Worm (Caenorhabditis elegans) whole organism, late embryonic: ENCODE results near the gene Y32B12B.2.

Experiments used
- C08G9.2 ChIP-seq: sonication (generic microtip); optimal IDR thresholded peaks from 2 replicates; lab custom pipeline; 2016; ENCODE audit warnings: mild to moderate bottlenecking, missing genetic modification characterization, moderate library complexity, missing compliant biosample characterization
- K02D7.2 ChIP-seq: sonication (generic microtip); optimal IDR thresholded peaks from 2 replicates; lab custom pipeline; 2017; ENCODE audit warnings: mild to moderate bottlenecking, missing genetic modification characterization, missing compliant biosample characterization
- K09A11.1 ChIP-seq: sonication (generic microtip); optimal IDR thresholded peaks from 2 replicates; lab custom pipeline; 2017; ENCODE audit warnings: antibody characterized with exemption, mild to moderate bottlenecking, missing genetic modification characterization, missing compliant biosample characterization; ENCODE audit not compliant: insufficient read depth
- T23F11.4 ChIP-seq: fragments of 200-800 bp; sonication (Bioruptor generic); optimal IDR thresholded peaks from 2 replicates; lab custom pipeline; 2018; ENCODE audit warnings: mild to moderate bottlenecking, missing genetic modification characterization, missing compliant biosample characterization
- Y22D7AL.16 ChIP-seq: sonication (generic microtip); optimal IDR thresholded peaks from 2 replicates; lab custom pipeline; 2016; ENCODE audit warnings: missing genetic modification characterization, missing compliant biosample characterization
- ahr-1 ChIP-seq: sonication (generic microtip); optimal IDR thresholded peaks from 2 replicates; lab custom pipeline; 2016; ENCODE audit warnings: missing genetic modification characterization, missing compliant biosample characterization
- ceh-18 ChIP-seq: sonication (generic microtip); optimal IDR thresholded peaks from 2 replicates; lab custom pipeline; 2016; ENCODE audit warnings: missing genetic modification characterization, missing compliant biosample characterization
- ceh-2 ChIP-seq: sonication (generic microtip); optimal IDR thresholded peaks from 2 replicates; lab custom pipeline; 2016; ENCODE audit warnings: missing genotype, missing genetic modification characterization, missing compliant biosample characterization
- ceh-24 ChIP-seq: sonication (generic microtip); optimal IDR thresholded peaks from 2 replicates; lab custom pipeline; 2016; ENCODE audit warnings: mild to moderate bottlenecking, missing genetic modification characterization, missing compliant biosample characterization
- ceh-31 ChIP-seq: sonication (generic microtip); optimal IDR thresholded peaks from 2 replicates; lab custom pipeline; 2016; ENCODE audit warnings: missing genetic modification characterization, missing compliant biosample characterization
- ceh-48 ChIP-seq: sonication (generic microtip); optimal IDR thresholded peaks from 2 replicates; lab custom pipeline; 2016; ENCODE audit warnings: missing genetic modification characterization, inconsistent platforms, missing compliant biosample characterization
- ceh-6 ChIP-seq: fragments of 200-800 bp; sonication (Bioruptor generic); optimal IDR thresholded peaks from 2 replicates; lab custom pipeline; 2018; ENCODE audit warnings: mild to moderate bottlenecking, missing genetic modification characterization, missing compliant biosample characterization
- che-1 ChIP-seq: sonication (generic microtip); optimal IDR thresholded peaks from 2 replicates; lab custom pipeline; 2016; ENCODE audit warnings: mild to moderate bottlenecking, missing genetic modification characterization, missing compliant biosample characterization
- dmd-4 ChIP-seq: sonication (generic microtip); optimal IDR thresholded peaks from 2 replicates; lab custom pipeline; 2016; ENCODE audit warnings: borderline replicate concordance, missing genetic modification characterization, missing compliant biosample characterization
- elt-2 ChIP-seq: sonication (generic microtip); optimal IDR thresholded peaks from 2 replicates; lab custom pipeline; 2016; ENCODE audit warnings: missing genetic modification reagents, missing genetic modification characterization, missing compliant biosample characterization
- elt-4 ChIP-seq: sonication (generic microtip); optimal IDR thresholded peaks from 2 replicates; lab custom pipeline; 2016; ENCODE audit warnings: missing genetic modification characterization, missing compliant biosample characterization
- ets-4 ChIP-seq: sonication (generic microtip); optimal IDR thresholded peaks from 2 replicates; lab custom pipeline; 2016; ENCODE audit warnings: missing genetic modification characterization, missing compliant biosample characterization
- fax-1 ChIP-seq: sonication (generic microtip); optimal IDR thresholded peaks from 2 replicates; lab custom pipeline; 2016; ENCODE audit warnings: missing genotype, missing genetic modification characterization, missing compliant biosample characterization
- hlh-13 ChIP-seq: fragments of 200-800 bp; sonication (Bioruptor generic); optimal IDR thresholded peaks from 2 replicates; lab custom pipeline; 2018; ENCODE audit warnings: mild to moderate bottlenecking, missing genetic modification characterization, missing compliant biosample characterization
- hlh-30 ChIP-seq: sonication (generic microtip); optimal IDR thresholded peaks from 2 replicates; lab custom pipeline; 2017; ENCODE audit warnings: antibody characterized with exemption, missing genetic modification characterization, missing compliant biosample characterization; ENCODE audit not compliant: insufficient read depth
- hlh-6 ChIP-seq: sonication (generic microtip); optimal IDR thresholded peaks from 2 replicates; lab custom pipeline; 2016; ENCODE audit warnings: missing genotype, missing genetic modification characterization, missing compliant biosample characterization
- madf-2 ChIP-seq: sonication (generic microtip); optimal IDR thresholded peaks from 2 replicates; lab custom pipeline; 2017; ENCODE audit warnings: missing genetic modification characterization, missing compliant biosample characterization
- nfya-1 ChIP-seq: sonication (generic microtip); optimal IDR thresholded peaks from 2 replicates; lab custom pipeline; 2017; ENCODE audit warnings: missing genetic modification characterization, mild to moderate bottlenecking, missing compliant biosample characterization, antibody characterized with exemption, moderate library complexity
- nhr-232 ChIP-seq: sonication (generic microtip); optimal IDR thresholded peaks from 2 replicates; lab custom pipeline; 2016; ENCODE audit warnings: missing genetic modification characterization, missing compliant biosample characterization
- npax-4 ChIP-seq: sonication (generic microtip); optimal IDR thresholded peaks from 2 replicates; lab custom pipeline; 2016; ENCODE audit warnings: missing genetic modification characterization, missing compliant biosample characterization
- pat-9 ChIP-seq: fragments of 200-800 bp; sonication (Bioruptor generic); optimal IDR thresholded peaks from 2 replicates; lab custom pipeline; 2018; ENCODE audit warnings: mild to moderate bottlenecking, missing genetic modification characterization, moderate library complexity, missing compliant biosample characterization
- pax-1 ChIP-seq: fragments of 150-350 bp; optimal IDR thresholded peaks from 2 replicates; lab custom pipeline; 2014; ENCODE audit warnings: missing biosample characterization, missing genetic modification characterization
- pha-2 ChIP-seq: sonication (generic microtip); optimal IDR thresholded peaks from 2 replicates; lab custom pipeline; 2017; ENCODE audit warnings: mild to moderate bottlenecking, missing genetic modification characterization, missing compliant biosample characterization
- pqm-1 ChIP-seq: sonication (generic microtip); optimal IDR thresholded peaks from 2 replicates; lab custom pipeline; 2016; ENCODE audit warnings: missing genetic modification characterization, missing compliant biosample characterization
- pros-1 ChIP-seq: fragments of 150-350 bp; optimal IDR thresholded peaks from 2 replicates; lab custom pipeline; 2014; ENCODE audit warnings: missing biosample characterization, missing genetic modification reagents, missing genetic modification characterization
- sdc-2 ChIP-seq: sonication (generic microtip); optimal IDR thresholded peaks from 2 replicates; lab custom pipeline; 2016; ENCODE audit warnings: missing genotype, missing genetic modification characterization, missing compliant biosample characterization
- sox-2 ChIP-seq: fragments of 200-800 bp; sonication (Bioruptor generic); IDR thresholded peaks from 2 replicates; pipeline ENCODE4 v1.3.6; 2022; ENCODE audit warnings: missing genetic modification reagents, missing genetic modification characterization, missing compliant biosample characterization
- sox-4 ChIP-seq: sonication (generic microtip); optimal IDR thresholded peaks from 2 replicates; lab custom pipeline; 2017; ENCODE audit warnings: mild to moderate bottlenecking, missing genetic modification characterization, inconsistent platforms, missing compliant biosample characterization
- tbx-7 ChIP-seq: sonication (generic microtip); optimal IDR thresholded peaks from 2 replicates; lab custom pipeline; 2016; ENCODE audit warnings: missing genotype, missing genetic modification characterization, missing compliant biosample characterization
- ttx-3 ChIP-seq: sonication (generic microtip); optimal IDR thresholded peaks from 2 replicates; lab custom pipeline; 2016; ENCODE audit warnings: missing genetic modification reagents, missing genetic modification characterization, missing compliant biosample characterization
- unc-3 ChIP-seq, 2 experiments: fragments of 200-800 bp in 1 of 2; sonication (Bioruptor generic) in 1 of 2; sonication (generic microtip) in 1 of 2; conservative IDR thresholded peaks in 1 of 2; optimal IDR thresholded peaks in 1 of 2; 2 replicates each; pipeline versions ENCODE4 v1.3.6 to Lab custom; 2016 to 2022; ENCODE audit warnings: missing compliant biosample characterization in 2 of 2, missing genetic modification characterization in 2 of 2, missing genetic modification reagents in 1 of 2
- unc-42 ChIP-seq: sonication (generic microtip); optimal IDR thresholded peaks from 2 replicates; lab custom pipeline; 2016; ENCODE audit warnings: missing genotype, missing genetic modification characterization, missing compliant biosample characterization
- unc-55 ChIP-seq: sonication (generic microtip); optimal IDR thresholded peaks from 2 replicates; lab custom pipeline; 2017; ENCODE audit warnings: missing biosample characterization, missing genetic modification reagents, missing genetic modification characterization
- unc-86 ChIP-seq: sonication (generic microtip); optimal IDR thresholded peaks from 2 replicates; lab custom pipeline; 2016; ENCODE audit warnings: missing genetic modification characterization, missing compliant biosample characterization
- zip-5 ChIP-seq: sonication (generic microtip); optimal IDR thresholded peaks from 2 replicates; lab custom pipeline; 2016; ENCODE audit warnings: missing genetic modification characterization, missing compliant biosample characterization

The Y32B12B.2 gene

DNA sequence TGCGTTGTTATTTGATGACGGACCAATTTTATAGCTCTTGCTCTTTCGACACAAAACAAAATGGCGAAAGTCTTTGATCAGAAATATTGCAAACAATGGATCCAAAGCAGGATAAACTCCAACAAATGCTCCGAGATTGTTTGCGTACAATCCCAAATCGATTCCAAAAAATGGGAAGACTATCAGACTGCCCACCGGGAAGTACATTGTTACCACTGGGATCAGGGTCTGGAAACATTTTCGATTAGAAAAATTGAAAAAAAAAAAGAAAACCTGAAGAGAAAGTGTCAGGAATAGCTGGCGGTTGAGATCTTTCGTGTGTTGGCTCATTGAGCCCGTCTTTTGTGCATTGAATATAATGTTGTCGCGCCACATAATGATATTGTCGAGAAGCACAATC lies 42.9 kb downstream of the Y32B12B.2 start:
- TF ChIP-seq unc-3 (GFP tag; conservative IDR thresholded peaks at IDR 0.05; lab: Robert Waterston, UW) (no peak), unc-3 (tag; optimal IDR thresholded peaks at IDR 0.05; lab: Kevin White, UChicago) (no peak), hlh-6 (tag; lab: Kevin White, UChicago) (no peak), fax-1 (tag; lab: Kevin White, UChicago) (no peak), C08G9.2 (tag; lab: Kevin White, UChicago) (no peak), elt-2 (no peak), hlh-13 (no peak), unc-42 (tag; lab: Kevin White, UChicago) (no peak), unc-86 (tag; lab: Kevin White, UChicago) (no peak), ceh-18 (no peak), pat-9 (tag; lab: Kevin White, UChicago) (no peak), sdc-2 (tag; lab: Kevin White, UChicago) (no peak), nhr-232 (tag; lab: Kevin White, UChicago) (no peak), ceh-24 (tag; lab: Kevin White, UChicago) (no peak), ahr-1 (tag; lab: Kevin White, UChicago) (no peak), K09A11.1 (tag; lab: Kevin White, UChicago) (no peak), pqm-1 (no peak), pros-1 (tag; lab: Kevin White, UChicago) (no peak), unc-55 (GFP tag; lab: Kevin White, UChicago) (no peak), ets-4 (tag; lab: Kevin White, UChicago) (no peak)

DNA sequence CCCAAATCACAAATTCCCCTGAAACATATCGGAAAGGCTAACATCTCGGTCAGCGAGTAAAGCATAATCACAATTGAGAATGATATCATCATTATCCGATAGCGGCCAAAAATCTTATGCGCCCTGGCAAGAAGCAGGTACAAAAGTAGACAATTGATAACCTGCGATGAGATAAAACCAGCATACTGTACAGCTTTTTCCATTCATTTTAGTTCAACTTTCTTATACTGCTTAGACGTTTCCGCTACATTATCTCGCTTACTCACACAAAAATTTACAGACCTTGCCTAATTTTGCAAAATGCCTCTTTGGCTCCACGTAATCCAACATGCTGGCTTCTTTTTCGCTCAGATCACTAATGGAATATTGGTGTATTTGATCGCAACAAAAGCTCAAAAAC lies 44.8 kb downstream of the Y32B12B.2 start, which contains the start of gene str-150:
TSS of gene str-150 (plus strand) at position 301 of the 400 bp plus-strand sequence.
- TF ChIP-seq Y22D7AL.16 (tag; lab: Kevin White, UChicago) = no peak
- TF ChIP-seq ceh-48 = no peak
- no peak for TF ChIP-seq npax-4
- no peak for TF ChIP-seq sdc-2 (tag; lab: Kevin White, UChicago)
- TF ChIP-seq ttx-3 (tag; lab: Kevin White, UChicago) = no peak
- no peak for TF ChIP-seq dmd-4
- no peak for TF ChIP-seq sox-2 (GFP tag; lab: Robert Waterston, UW)
- no peak for TF ChIP-seq unc-3 (GFP tag; conservative IDR thresholded peaks at IDR 0.05; lab: Robert Waterston, UW)
- TF ChIP-seq unc-3 (tag; optimal IDR thresholded peaks at IDR 0.05; lab: Kevin White, UChicago) = no peak
- TF ChIP-seq, all 69 proteins: peak for 0

ce11 chrV:16588428-16588827 lies 50.2 kb downstream of the Y32B12B.2 start, which contains the start of gene srw-73:
Gene srw-73 (minus strand): TSS chrV:16588528.
- TF ChIP-seq pat-9 (tag; lab: Kevin White, UChicago) (no peak), tbx-7 (tag; lab: Kevin White, UChicago) (no peak), nfya-1 (tag; lab: Kevin White, UChicago) (no peak), unc-3 (GFP tag; conservative IDR thresholded peaks at IDR 0.05; lab: Robert Waterston, UW) (no peak), unc-3 (tag; optimal IDR thresholded peaks at IDR 0.05; lab: Kevin White, UChicago) (no peak), npax-4 (no peak), pha-2 (no peak), Y22D7AL.16 (tag; lab: Kevin White, UChicago) (no peak), madf-2 (tag; lab: Kevin White, UChicago) (no peak), ceh-31 (tag; lab: Kevin White, UChicago) (no peak), elt-4 (tag; lab: Kevin White, UChicago) (no peak), K02D7.2 (tag; lab: Kevin White, UChicago) (no peak), che-1 (tag; lab: Kevin White, UChicago) (no peak), K09A11.1 (tag; lab: Kevin White, UChicago) (no peak), hlh-6 (tag; lab: Kevin White, UChicago) (no peak), ceh-6 (GFP tag; lab: Kevin White, UChicago) (no peak), unc-55 (GFP tag; lab: Kevin White, UChicago) (no peak)
- TF ChIP-seq, all 69 proteins: peak for 0

ce11 chrV:16589488-16589887 lies 51.3 kb downstream of the Y32B12B.2 start:
- TF ChIP-seq hlh-30 (no peak), sox-4 (no peak), che-1 (tag; lab: Kevin White, UChicago) (no peak), zip-5 (no peak), K02D7.2 (tag; lab: Kevin White, UChicago) (no peak), T23F11.4 (GFP tag; lab: Kevin White, UChicago) (no peak), ahr-1 (tag; lab: Kevin White, UChicago) (no peak), pax-1 (no peak), hlh-13 (no peak), ceh-48 (no peak), ceh-2 (no peak), ceh-31 (tag; lab: Kevin White, UChicago) (no peak), nhr-232 (tag; lab: Kevin White, UChicago) (no peak)
